Fruit fly (Drosophila melanogaster): ENCODE data around the gene pdgy.

pdgy gene

DNA sequence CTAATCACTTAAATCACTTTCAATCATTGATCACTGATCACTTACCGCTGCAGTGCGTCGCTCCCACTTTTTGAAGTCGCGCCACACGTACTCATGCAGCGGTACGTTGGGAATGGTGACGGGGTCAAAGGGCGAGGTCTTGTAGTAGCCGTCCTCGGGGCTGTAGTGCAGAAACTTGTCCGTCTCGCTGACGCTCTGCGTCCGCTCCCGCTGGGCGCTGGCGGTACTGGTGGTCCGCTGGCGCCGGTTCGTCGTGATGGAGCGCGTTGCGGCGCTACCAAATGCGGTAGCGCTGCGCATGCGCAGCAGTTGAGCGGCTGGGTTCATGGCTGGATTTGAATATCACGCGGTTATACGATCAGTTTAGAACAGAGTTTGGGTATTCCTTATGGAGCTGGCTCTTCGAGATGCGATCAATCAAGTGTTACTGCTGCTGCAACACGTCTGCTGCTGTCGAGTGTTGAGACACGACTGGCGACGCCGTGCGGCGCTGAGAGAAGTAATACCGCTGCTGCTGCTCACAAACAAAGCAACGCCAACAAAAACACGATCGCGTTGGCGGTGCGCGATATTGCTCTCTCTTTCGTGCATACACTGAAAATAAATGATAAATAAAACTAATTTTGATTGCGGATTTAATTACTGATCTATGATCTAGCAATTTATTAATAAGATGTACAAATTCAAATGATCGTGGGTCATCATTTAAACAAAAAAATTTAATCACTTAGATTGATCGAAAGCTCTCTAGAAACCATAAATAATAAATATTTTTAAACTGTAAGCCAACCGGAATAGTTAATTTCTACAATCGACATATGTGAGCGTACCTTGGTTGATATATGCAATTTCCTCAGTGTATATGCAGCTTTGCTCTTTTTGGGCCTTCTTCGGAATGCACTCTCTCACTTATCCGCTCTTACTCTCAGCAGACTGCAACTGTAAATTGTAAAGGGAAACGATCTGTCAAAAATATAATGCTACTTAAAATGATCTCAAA is 2.8 kb downstream of the pdgy start (continued):
- peak; percentile 88 for TF ChIP-seq onecut (GFP tag; IDR thresholded peaks at IDR 0.05)
- peak; percentile 81 for TF ChIP-seq Bteb2 (GFP tag; optimal IDR thresholded peaks at IDR 0.05)
- TF ChIP-seq CG18262 (tag; optimal IDR thresholded peaks at IDR 0.05) = peak; percentile 99
- TF ChIP-seq gfzf (GFP tag; optimal IDR thresholded peaks at IDR 0.05) = no peak
- TF ChIP-seq Camta (GFP tag; optimal IDR thresholded peaks at IDR 0.05) = peak; percentile 85
- TF ChIP-seq CG14860 (GFP tag; IDR thresholded peaks at IDR 0.05; ENCODE audit: partially characterized antibody) = no peak
- TF ChIP-seq twi (tag; optimal IDR thresholded peaks at IDR 0.05) = peak; percentile 93
- peak; percentile 76 for TF ChIP-seq CG10565 (GFP tag; optimal IDR thresholded peaks at IDR 0.05)
- TF ChIP-seq cas (GFP tag; IDR thresholded peaks at IDR 0.05) = peak; percentile 27; the same call in 1 of the 2 replicates
- TF ChIP-seq CG17802 (tag; optimal IDR thresholded peaks at IDR 0.05) = peak; percentile 63
- TF ChIP-seq hbn (GFP tag; IDR thresholded peaks at IDR 0.05; ENCODE audit: partially characterized antibody) = no peak
- TF ChIP-seq Mad (GFP tag; optimal IDR thresholded peaks at IDR 0.05) = peak; percentile 85
- TF ChIP-seq Ets97D (GFP tag; optimal IDR thresholded peaks at IDR 0.05) = peak; percentile 47
- TF ChIP-seq Jarid2 (GFP tag; optimal IDR thresholded peaks at IDR 0.05) = peak; percentile 85
- peak; percentile 94 for TF ChIP-seq CG8290 (GFP tag; optimal IDR thresholded peaks at IDR 0.05)
- TF ChIP-seq CG8290 (tag; optimal IDR thresholded peaks at IDR 0.05) = peak; percentile 23 to 94
- peak; percentile 28 for TF ChIP-seq Hey (tag; optimal IDR thresholded peaks at IDR 0.05)
- TF ChIP-seq CG18599 (GFP tag; optimal IDR thresholded peaks at IDR 0.05) = peak; percentile 82
- peak; percentile 95 for TF ChIP-seq Asciz (GFP tag; optimal IDR thresholded peaks at IDR 0.05)
- TF ChIP-seq YL-1 (GFP tag; optimal IDR thresholded peaks at IDR 0.05) = peak; percentile 78
- TF ChIP-seq CG43689 (GFP tag; IDR thresholded peaks at IDR 0.05) = no peak; the same call in 1 of the 2 replicates
- peak; percentile 89 for TF ChIP-seq tgo (GFP tag; IDR thresholded peaks at IDR 0.05)
- peak; percentile 97 for TF ChIP-seq Drgx (GFP tag; IDR thresholded peaks at IDR 0.05)
- peak; percentile 71 for TF ChIP-seq HLH54F (GFP tag; optimal IDR thresholded peaks at IDR 0.05)
- TF ChIP-seq pan (optimal IDR thresholded peaks at IDR 0.05) = no peak
- TF ChIP-seq pan (GFP tag; optimal IDR thresholded peaks at IDR 0.05 in 1 of 2, IDR thresholded peaks at IDR 0.05 in 1 of 2) = peak in 1 of 2 experiments; percentile 88
- peak; percentile 2 to 55 for TF ChIP-seq Trl (optimal IDR thresholded peaks at IDR 0.05)
- TF ChIP-seq Trl (GFP tag; optimal IDR thresholded peaks at IDR 0.05) = peak; percentile 85
- peak; percentile 97 for TF ChIP-seq Oli (tag; optimal IDR thresholded peaks at IDR 0.05)
- TF ChIP-seq CTCF (GFP tag; optimal IDR thresholded peaks at IDR 0.05) = peak; percentile 61
- peak; percentile 41 for TF ChIP-seq CG7745 (tag; optimal IDR thresholded peaks at IDR 0.05)
- peak; percentile 78 for TF ChIP-seq ro (GFP tag; IDR thresholded peaks at IDR 0.05)
- peak; percentile 99 for TF ChIP-seq CG2712 (tag; optimal IDR thresholded peaks at IDR 0.05)
- peak; percentile 80 for TF ChIP-seq CG7372 (GFP tag; IDR thresholded peaks at IDR 0.05)
- TF ChIP-seq pb (GFP tag; optimal IDR thresholded peaks at IDR 0.05) = peak; percentile 62
- TF ChIP-seq CG7987 (GFP tag; optimal IDR thresholded peaks at IDR 0.05) = peak; percentile 71
- TF ChIP-seq CG31388 (GFP tag; optimal IDR thresholded peaks at IDR 0.05) = peak; percentile 48
- peak; percentile 99 for TF ChIP-seq CG17361 (GFP tag; IDR thresholded peaks at IDR 0.05)
- TF ChIP-seq Hmr (GFP tag; optimal IDR thresholded peaks at IDR 0.05) = peak; percentile 84
- TF ChIP-seq CG6813 (GFP tag; optimal IDR thresholded peaks at IDR 0.05) = peak; percentile 88
- no peak for TF ChIP-seq CG13287 (GFP tag; IDR thresholded peaks at IDR 0.05; ENCODE audit: partially characterized antibody)
- peak; percentile 28 for TF ChIP-seq fu2 (GFP tag; optimal IDR thresholded peaks at IDR 0.05)
- TF ChIP-seq exex (tag; optimal IDR thresholded peaks at IDR 0.05) = peak; percentile 20
- peak; percentile 26 for TF ChIP-seq HmgD (GFP tag; optimal IDR thresholded peaks at IDR 0.05)
- peak; percentile 91 for TF ChIP-seq CG11723 (GFP tag; optimal IDR thresholded peaks at IDR 0.05)
- TF ChIP-seq Dp (GFP tag; optimal IDR thresholded peaks at IDR 0.05) = no peak
- 0 out of 2 replicates have a peak, but pooled peaks have one; percentile 12 for TF ChIP-seq toy (GFP tag; IDR thresholded peaks at IDR 0.05)
- peak; percentile 20; the same call in 1 of the 2 replicates for TF ChIP-seq Bgb (GFP tag; IDR thresholded peaks at IDR 0.05; ENCODE audit: partially characterized antibody)
- TF ChIP-seq CG2875 (GFP tag; optimal IDR thresholded peaks at IDR 0.05) = peak; percentile 92

All from whole organism, embryonic.